Fruit fly (Drosophila melanogaster): ENCODE results near the gene Coprox.

Gene Coprox

DNA sequence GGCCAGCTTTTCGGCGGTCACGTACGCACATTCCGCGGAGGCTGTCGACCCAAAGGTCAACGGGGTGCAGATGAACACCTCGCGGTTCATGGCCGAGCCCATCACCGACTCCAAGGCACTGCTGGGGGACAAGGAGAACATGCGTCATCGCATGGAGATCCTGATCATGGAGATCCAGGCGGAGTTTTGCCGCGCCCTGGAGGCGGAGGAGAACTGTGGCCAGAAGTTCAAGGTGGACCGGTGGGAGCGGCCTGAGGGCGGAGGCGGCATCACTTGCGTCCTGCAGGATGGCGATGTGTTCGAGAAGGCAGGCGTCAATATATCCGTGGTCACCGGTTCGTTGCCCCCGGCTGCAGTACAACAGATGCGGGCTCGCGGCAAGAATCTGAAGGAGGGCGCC lies 411 bp downstream of the Coprox start:
- no peak for TF ChIP-seq Hr96 (GFP tag; optimal IDR thresholded peaks at IDR 0.05)
- TF ChIP-seq CG7101 (tag; optimal IDR thresholded peaks at IDR 0.05): no peak
- no peak for TF ChIP-seq bab1 (GFP tag; optimal IDR thresholded peaks at IDR 0.05)
- TF ChIP-seq Mnt (GFP tag; optimal IDR thresholded peaks at IDR 0.05): no peak
- TF ChIP-seq ovo (GFP tag; optimal IDR thresholded peaks at IDR 0.05): no peak
- no peak for TF ChIP-seq CG12768 (GFP tag; optimal IDR thresholded peaks at IDR 0.05)
- no peak for TF ChIP-seq Clk (GFP tag; optimal IDR thresholded peaks at IDR 0.05)
- TF ChIP-seq tj (GFP tag; optimal IDR thresholded peaks at IDR 0.05): no peak
- no peak for TF ChIP-seq cic (GFP tag; optimal IDR thresholded peaks at IDR 0.05)
- no peak for TF ChIP-seq CG5204 (GFP tag; optimal IDR thresholded peaks at IDR 0.05)
- no peak for TF ChIP-seq Crg-1 (GFP tag; optimal IDR thresholded peaks at IDR 0.05)

- TF ChIP-seq bab1 (GFP tag; optimal IDR thresholded peaks at IDR 0.05) (no peak), CG14711 (tag; optimal IDR thresholded peaks at IDR 0.05) (no peak), Hr96 (GFP tag; optimal IDR thresholded peaks at IDR 0.05) (no peak), cnc (optimal IDR thresholded peaks at IDR 0.05) (no peak), CG11617 (GFP tag; optimal IDR thresholded peaks at IDR 0.05) (no peak), tj (GFP tag; optimal IDR thresholded peaks at IDR 0.05) (peak; percentile 4), CG1620 (GFP tag; optimal IDR thresholded peaks at IDR 0.05) (no peak), CG5204 (GFP tag; optimal IDR thresholded peaks at IDR 0.05) (no peak)
Measured at dm6 chr2L:6966309-6966708, 2.1 kb downstream of the Coprox start.

DNA sequence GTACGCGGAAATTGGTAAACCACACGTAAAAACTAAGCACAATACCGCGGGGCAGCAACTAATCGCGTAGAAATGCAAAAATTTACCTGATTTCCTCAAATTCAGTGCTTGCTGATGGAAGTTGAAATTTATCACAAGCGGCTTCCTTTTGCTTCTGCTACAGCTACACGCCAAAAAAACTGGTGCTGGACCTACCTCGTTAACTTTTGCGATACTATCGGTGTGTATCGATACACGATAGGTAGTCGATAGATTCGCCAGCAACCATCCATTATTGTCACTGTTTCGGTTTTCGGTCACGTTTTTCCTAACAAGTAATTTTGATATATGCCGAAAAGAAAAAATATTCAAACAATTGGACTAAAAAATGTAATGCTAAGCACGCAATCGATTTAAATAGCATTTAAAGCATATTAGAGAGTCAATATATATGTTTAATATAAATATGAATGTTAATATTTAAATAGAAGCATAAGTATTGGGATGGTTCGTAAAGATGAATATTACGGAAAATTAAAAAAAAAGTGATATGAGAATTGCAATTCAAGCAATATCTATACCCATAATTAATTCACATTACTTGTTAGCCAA lies 3.3 kb downstream of the Coprox start, which contains the start of gene Sumo:
TSS of gene Sumo (minus strand) at position 223 of the 591 bp plus-strand sequence.
- TF ChIP-seq bab1 (GFP tag; optimal IDR thresholded peaks at IDR 0.05): peak; percentile 11
- TF ChIP-seq CG1620 (GFP tag; optimal IDR thresholded peaks at IDR 0.05): no peak
- no peak for TF ChIP-seq CG7101 (tag; optimal IDR thresholded peaks at IDR 0.05)
- TF ChIP-seq Hr96 (GFP tag; optimal IDR thresholded peaks at IDR 0.05): peak; percentile 72
- peak; percentile 37 for TF ChIP-seq Mnt (GFP tag; optimal IDR thresholded peaks at IDR 0.05)
- peak; percentile 14 for TF ChIP-seq Clk (GFP tag; optimal IDR thresholded peaks at IDR 0.05)
- TF ChIP-seq Crg-1 (GFP tag; optimal IDR thresholded peaks at IDR 0.05): no peak
- TF ChIP-seq pad (GFP tag; optimal IDR thresholded peaks at IDR 0.05): peak; percentile 22
- no peak for TF ChIP-seq kay (GFP tag; ENCODE audit: borderline replicate concordance)

DNA sequence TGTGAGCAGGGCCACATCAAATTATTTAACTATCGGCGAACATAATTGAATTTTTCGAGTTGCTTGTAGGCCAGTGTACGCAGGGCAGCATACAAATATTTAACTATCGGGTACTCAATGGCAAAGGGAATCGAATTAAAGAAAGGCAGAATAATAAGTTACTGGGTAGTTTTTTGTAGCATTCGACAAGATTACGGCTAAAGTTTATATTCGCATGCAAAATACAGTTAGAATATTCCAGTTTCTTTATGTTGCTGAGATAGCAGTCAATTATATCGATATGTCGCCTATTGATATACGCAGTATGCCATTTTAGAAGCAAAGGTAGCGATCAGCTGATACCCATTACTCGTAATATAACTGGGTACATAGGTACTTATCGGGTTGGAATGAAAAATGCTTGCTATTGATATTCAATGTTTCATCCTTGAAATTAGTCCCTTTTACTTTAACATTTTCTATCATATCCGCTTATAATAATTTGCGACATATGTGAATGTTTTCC lies 3.8 kb downstream of the Coprox start:
- TF ChIP-seq tj (GFP tag; optimal IDR thresholded peaks at IDR 0.05): peak; percentile 36
- peak; percentile 29 for TF ChIP-seq bab1 (GFP tag; optimal IDR thresholded peaks at IDR 0.05)
- TF ChIP-seq CG14711 (tag; optimal IDR thresholded peaks at IDR 0.05): peak; percentile 2
- TF ChIP-seq CG7101 (tag; optimal IDR thresholded peaks at IDR 0.05): peak; percentile 28
- no peak for TF ChIP-seq Crg-1 (GFP tag; optimal IDR thresholded peaks at IDR 0.05)
- TF ChIP-seq CG33017 (tag; optimal IDR thresholded peaks at IDR 0.05): peak; percentile 24
- TF ChIP-seq Mnt (GFP tag; optimal IDR thresholded peaks at IDR 0.05): no peak
- peak; percentile 40 for TF ChIP-seq pad (GFP tag; optimal IDR thresholded peaks at IDR 0.05)
- peak; percentile 51 for TF ChIP-seq CG11617 (GFP tag; optimal IDR thresholded peaks at IDR 0.05)

DNA sequence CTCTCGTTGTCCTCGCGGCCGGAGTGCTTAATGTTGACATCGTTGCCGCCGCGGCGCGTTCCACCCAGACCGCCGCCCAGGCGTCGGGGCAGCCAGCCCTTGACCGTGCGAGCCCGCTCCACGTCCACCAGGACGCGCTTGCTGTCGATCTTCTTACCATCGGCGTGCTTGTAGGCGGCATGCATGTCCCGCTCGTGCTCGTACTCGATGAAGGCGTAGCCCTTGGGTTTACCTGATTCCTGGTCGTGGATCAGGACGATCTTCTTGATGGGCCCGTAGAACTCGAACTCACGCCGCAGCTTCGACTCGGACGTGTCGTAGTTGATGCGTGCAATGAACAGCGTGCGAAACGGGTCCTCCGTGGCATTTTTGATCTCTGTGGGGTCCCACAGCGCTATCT lies 6.6 kb downstream of the Coprox start:
- no peak for TF ChIP-seq CG7045 (GFP tag; optimal IDR thresholded peaks at IDR 0.05)
- TF ChIP-seq bab1 (GFP tag; optimal IDR thresholded peaks at IDR 0.05): no peak
- TF ChIP-seq CG5204 (GFP tag; optimal IDR thresholded peaks at IDR 0.05): no peak
- TF ChIP-seq Hr96 (GFP tag; optimal IDR thresholded peaks at IDR 0.05): no peak
- TF ChIP-seq tj (GFP tag; optimal IDR thresholded peaks at IDR 0.05): no peak
- no peak for TF ChIP-seq toe (GFP tag; optimal IDR thresholded peaks at IDR 0.05)
- no peak for TF ChIP-seq pad (GFP tag; optimal IDR thresholded peaks at IDR 0.05)

DNA sequence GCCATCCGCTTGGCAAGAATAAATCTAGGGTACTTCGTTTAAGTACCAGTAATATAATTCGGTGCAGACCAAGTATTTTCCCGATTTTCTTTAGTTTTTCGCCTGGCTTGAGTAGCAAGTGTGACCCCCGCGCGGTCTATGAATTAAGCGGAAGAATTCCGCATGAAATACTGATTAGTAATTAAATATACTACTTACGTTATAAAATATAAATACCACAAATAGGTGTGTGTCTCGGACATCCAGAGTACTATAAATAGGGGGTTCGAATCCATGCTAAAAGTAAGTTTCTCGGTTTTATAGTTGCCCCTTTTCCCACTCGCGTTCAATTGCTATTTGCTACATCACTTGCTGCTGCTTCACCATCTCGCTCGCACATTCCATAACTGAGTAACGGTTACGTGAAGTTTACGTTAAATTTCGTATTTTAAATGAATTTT lies 7.4 kb downstream of the Coprox start, which contains the start of gene snRNP-U1-70K:
TSS of gene snRNP-U1-70K (minus strand) at position 141 of the 440 bp plus-strand sequence.
- TF ChIP-seq cic (GFP tag; optimal IDR thresholded peaks at IDR 0.05) (peak; percentile 0), tj (GFP tag; optimal IDR thresholded peaks at IDR 0.05) (peak; percentile 46), ovo (GFP tag; optimal IDR thresholded peaks at IDR 0.05) (peak; percentile 25), pad (GFP tag; optimal IDR thresholded peaks at IDR 0.05) (peak; percentile 98), Crg-1 (GFP tag; optimal IDR thresholded peaks at IDR 0.05) (no peak), Mnt (GFP tag; optimal IDR thresholded peaks at IDR 0.05) (peak; percentile 30)

DNA sequence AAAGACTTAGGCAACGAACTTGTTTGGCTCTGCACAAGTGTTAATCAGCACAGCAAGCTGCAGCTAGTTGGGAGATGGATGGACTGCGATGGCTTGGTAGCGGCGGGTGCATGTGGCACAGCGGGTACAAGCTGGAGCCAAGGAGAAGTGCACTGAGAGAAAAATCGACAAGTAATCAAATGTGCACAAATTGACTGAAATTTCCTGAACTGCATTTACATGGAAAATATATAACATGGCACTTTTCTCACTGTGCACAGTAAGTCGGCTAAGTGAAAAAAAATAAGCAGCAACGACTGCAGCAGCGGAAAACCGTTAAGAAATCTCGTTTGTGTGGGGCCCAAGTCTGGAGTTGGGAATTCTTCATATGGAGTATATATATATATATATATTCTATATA lies 26.9 kb downstream of the Coprox start:
- TF ChIP-seq CG33017 (tag; optimal IDR thresholded peaks at IDR 0.05) (no peak), CG14711 (tag; optimal IDR thresholded peaks at IDR 0.05) (no peak), CG7101 (tag; optimal IDR thresholded peaks at IDR 0.05) (no peak), ovo (GFP tag; optimal IDR thresholded peaks at IDR 0.05) (no peak), bab1 (GFP tag; optimal IDR thresholded peaks at IDR 0.05) (no peak), CG1620 (GFP tag; optimal IDR thresholded peaks at IDR 0.05) (no peak), CG11617 (GFP tag; optimal IDR thresholded peaks at IDR 0.05) (no peak), pad (GFP tag; optimal IDR thresholded peaks at IDR 0.05) (no peak), CG7045 (GFP tag; optimal IDR thresholded peaks at IDR 0.05) (no peak), toe (GFP tag; optimal IDR thresholded peaks at IDR 0.05) (no peak), cic (GFP tag; optimal IDR thresholded peaks at IDR 0.05) (no peak), Mnt (GFP tag; optimal IDR thresholded peaks at IDR 0.05) (no peak), Crg-1 (GFP tag; optimal IDR thresholded peaks at IDR 0.05) (no peak), Hr96 (GFP tag; optimal IDR thresholded peaks at IDR 0.05) (no peak), kay (GFP tag; ENCODE audit: borderline replicate concordance) (no peak), tj (GFP tag; optimal IDR thresholded peaks at IDR 0.05) (no peak), CG5204 (GFP tag; optimal IDR thresholded peaks at IDR 0.05) (no peak), Clk (GFP tag; optimal IDR thresholded peaks at IDR 0.05) (no peak)
